Fruit fly (Drosophila melanogaster) whole organism, embryonic: ENCODE results near the gene gcm.

Experiments
- B-H2 ChIP-seq: fragments of 200-800 bp; sonication (Bioruptor generic); optimal IDR thresholded peaks from 2 replicates; lab custom pipeline; 2018; ENCODE audit warnings: missing biosample characterization, mild to moderate bottlenecking, missing genetic modification characterization
- CG10979 ChIP-seq: fragments of 200-800 bp; sonication (Bioruptor generic); optimal IDR thresholded peaks from 2 replicates; lab custom pipeline; 2018; ENCODE audit warnings: missing biosample characterization, mild to moderate bottlenecking, missing genetic modification characterization, moderate library complexity
- CG12744 ChIP-seq: fragments of 200-800 bp; sonication (Bioruptor generic); optimal IDR thresholded peaks from 2 replicates; lab custom pipeline; 2016; ENCODE audit warnings: missing biosample characterization, missing genetic modification characterization
- CG13296 ChIP-seq: fragments of 200-800 bp; sonication (Bioruptor generic); optimal IDR thresholded peaks from 3 replicates; lab custom pipeline; 2018; ENCODE audit warnings: missing biosample characterization, mild to moderate bottlenecking, missing genetic modification characterization
- CG13424 ChIP-seq: fragments of 200-800 bp; sonication (Bioruptor generic); optimal IDR thresholded peaks from 2 replicates; lab custom pipeline; 2019; ENCODE audit warnings: missing biosample characterization, mild to moderate bottlenecking, missing genetic modification characterization, moderate library complexity
- CG13624 ChIP-seq: fragments of 200-800 bp; sonication (Bioruptor generic); optimal IDR thresholded peaks from 2 replicates; lab custom pipeline; 2016; ENCODE audit warnings: missing biosample characterization, missing genetic modification characterization
- CG15479 ChIP-seq: fragments of 200-800 bp; sonication (Bioruptor generic); optimal IDR thresholded peaks from 3 replicates; lab custom pipeline; 2019; ENCODE audit warnings: missing biosample characterization, mild to moderate bottlenecking, missing genetic modification characterization, moderate library complexity
- CG15601 ChIP-seq: fragments of 200-800 bp; sonication (Bioruptor generic); optimal IDR thresholded peaks from 3 replicates; lab custom pipeline; 2019; ENCODE audit warnings: missing biosample characterization, mild to moderate bottlenecking, missing genetic modification characterization, moderate library complexity
- CG1792 ChIP-seq: fragments of 200-800 bp; sonication (Bioruptor generic); optimal IDR thresholded peaks from 2 replicates; lab custom pipeline; 2016; ENCODE audit warnings: missing biosample characterization, missing genetic modification characterization
- CG2116 ChIP-seq: fragments of 200-800 bp; sonication (Bioruptor generic); optimal IDR thresholded peaks from 3 replicates; lab custom pipeline; 2018; ENCODE audit warnings: missing biosample characterization, mild to moderate bottlenecking, missing genetic modification characterization
- CG31441 ChIP-seq: fragments of 200-800 bp; sonication (Bioruptor generic); IDR thresholded peaks from 2 replicates; pipeline ENCODE4 v1.3.6; 2022; ENCODE audit warnings: missing biosample characterization, missing genetic modification characterization
- CG3163 ChIP-seq: fragments of 200-800 bp; sonication (Bioruptor generic); optimal IDR thresholded peaks from 3 replicates; lab custom pipeline; 2016; ENCODE audit warnings: missing biosample characterization, missing genetic modification characterization
- CG32532 ChIP-seq: fragments of 200-800 bp; sonication (Bioruptor generic); IDR thresholded peaks from 2 replicates; pipeline ENCODE4 v1.3.6; 2022; ENCODE audit warnings: missing biosample characterization, missing genetic modification characterization
- CG32772 ChIP-seq: fragments of 200-800 bp; sonication (Bioruptor generic); IDR thresholded peaks from 2 replicates; pipeline ENCODE4 v1.3.6; 2022; ENCODE audit warnings: missing biosample characterization, missing genetic modification characterization
- CG42726 ChIP-seq: fragments of 200-800 bp; sonication (Bioruptor generic); IDR thresholded peaks from 2 replicates; pipeline ENCODE4 v1.3.6; 2022; ENCODE audit warnings: missing biosample characterization, missing genetic modification characterization; ENCODE audit not compliant: partially characterized antibody
- CG4424 ChIP-seq: fragments of 200-800 bp; sonication (Bioruptor generic); optimal IDR thresholded peaks from 3 replicates; lab custom pipeline; 2016; ENCODE audit warnings: missing biosample characterization, missing genetic modification characterization
- CG5245 ChIP-seq: fragments of 200-800 bp; sonication (Bioruptor generic); optimal IDR thresholded peaks from 3 replicates; lab custom pipeline; 2016; ENCODE audit warnings: missing biosample characterization, missing genetic modification characterization
- CG6254 ChIP-seq: fragments of 200-800 bp; sonication (Bioruptor generic); optimal IDR thresholded peaks from 3 replicates; lab custom pipeline; 2017; ENCODE audit warnings: mild to moderate bottlenecking, missing biosample characterization, missing genetic modification reagents, missing genetic modification characterization
- CG7839 ChIP-seq: fragments of 200-800 bp; sonication (Bioruptor generic); optimal IDR thresholded peaks from 3 replicates; lab custom pipeline; 2018; ENCODE audit warnings: missing biosample characterization, mild to moderate bottlenecking, missing genetic modification characterization, moderate library complexity
- CG7928 ChIP-seq: fragments of 200-800 bp; sonication (Bioruptor generic); optimal IDR thresholded peaks from 2 replicates; lab custom pipeline; 2017; ENCODE audit warnings: missing biosample characterization, mild to moderate bottlenecking, missing genetic modification characterization
- CoRest ChIP-seq: fragments of 200-800 bp; sonication (Bioruptor generic); optimal IDR thresholded peaks from 3 replicates; lab custom pipeline; 2018; ENCODE audit warnings: missing biosample characterization, mild to moderate bottlenecking, missing genetic modification characterization, moderate library complexity
- Dip2 ChIP-seq: fragments of 200-800 bp; sonication (Bioruptor generic); IDR thresholded peaks from 2 replicates; pipeline ENCODE4 v1.3.6; 2022; ENCODE audit warnings: missing biosample characterization, missing genetic modification characterization
- Drgx ChIP-seq: fragments of 200-800 bp; sonication (Bioruptor generic); IDR thresholded peaks from 2 replicates; pipeline ENCODE4 v1.3.6; 2022; ENCODE audit warnings: missing biosample characterization, missing genetic modification characterization
- Elba2 ChIP-seq: fragments of 200-800 bp; sonication (Bioruptor generic); optimal IDR thresholded peaks from 3 replicates; lab custom pipeline; 2016; ENCODE audit warnings: missing biosample characterization, missing genetic modification characterization
- Ets97D ChIP-seq: fragments of 200-800 bp; sonication (Bioruptor generic); optimal IDR thresholded peaks from 3 replicates; lab custom pipeline; 2016; ENCODE audit warnings: missing biosample characterization, missing genetic modification characterization
- HmgD ChIP-seq: fragments of 200-800 bp; sonication (Bioruptor generic); optimal IDR thresholded peaks from 3 replicates; lab custom pipeline; 2016; ENCODE audit warnings: missing biosample characterization, missing genetic modification characterization
- HmgZ ChIP-seq: fragments of 200-800 bp; sonication (Bioruptor generic); optimal IDR thresholded peaks from 2 replicates; lab custom pipeline; 2018; ENCODE audit warnings: missing biosample characterization, mild to moderate bottlenecking, missing genetic modification characterization
- Hr3 ChIP-seq: fragments of 200-800 bp; sonication (Bioruptor generic); optimal IDR thresholded peaks from 3 replicates; lab custom pipeline; 2016; ENCODE audit warnings: missing biosample characterization, missing genetic modification characterization
- Med ChIP-seq: fragments of 200-800 bp; sonication (Bioruptor generic); peaks from one replicate; lab custom pipeline; 2016; ENCODE audit warnings: missing biosample characterization, missing genetic modification characterization, mild to moderate bottlenecking, inconsistent platforms, moderate library complexity
- NFAT ChIP-seq: fragments of 200-800 bp; sonication (Bioruptor generic); IDR thresholded peaks from 2 replicates; pipeline ENCODE4 v1.3.6; 2022; ENCODE audit warnings: missing biosample characterization, missing genetic modification characterization
- Nf-YB ChIP-seq: fragments of 200-800 bp; sonication (Bioruptor generic); optimal IDR thresholded peaks from 3 replicates; lab custom pipeline; 2019; ENCODE audit warnings: missing biosample characterization, mild to moderate bottlenecking, missing genetic modification characterization, moderate library complexity
- Scr ChIP-seq: fragments of 200-800 bp; sonication (Bioruptor generic); IDR thresholded peaks from 2 replicates; pipeline ENCODE4 v1.3.6; 2022; ENCODE audit warnings: missing biosample characterization, missing genetic modification characterization; ENCODE audit not compliant: partially characterized antibody
- Trl ChIP-seq, 3 experiments: fragments of >200 bp in 2 of 3; fragments of 200-800 bp in 1 of 3; sonication (Bioruptor generic) in 1 of 3; optimal IDR thresholded peaks; 2 replicates in 1 of 3; 3 replicates in 2 of 3; lab custom pipeline; 2016 to 2017; ENCODE audit warnings: missing biosample characterization in 1 of 3, missing genetic modification characterization in 1 of 3
- Xbp1 ChIP-seq: fragments of 200-800 bp; sonication (Bioruptor generic); optimal IDR thresholded peaks from 3 replicates; lab custom pipeline; 2016; ENCODE audit warnings: missing biosample characterization, mild to moderate bottlenecking, missing genetic modification characterization
- emc ChIP-seq: fragments of 200-800 bp; sonication (Bioruptor generic); optimal IDR thresholded peaks from 2 replicates; lab custom pipeline; 2016; ENCODE audit warnings: missing biosample characterization, missing genetic modification characterization
- ems ChIP-seq: fragments of 200-800 bp; sonication (Bioruptor generic); optimal IDR thresholded peaks from 3 replicates; lab custom pipeline; 2016; ENCODE audit warnings: missing biosample characterization, missing genetic modification characterization
- en ChIP-seq: fragments of 200-800 bp; sonication (Bioruptor generic); optimal IDR thresholded peaks from 2 replicates; lab custom pipeline; 2016; ENCODE audit warnings: missing biosample characterization, missing genetic modification characterization
- fu2 ChIP-seq: fragments of 200-800 bp; sonication (Bioruptor generic); optimal IDR thresholded peaks from 2 replicates; lab custom pipeline; 2016; ENCODE audit warnings: missing biosample characterization, missing genetic modification characterization
- gfzf ChIP-seq: fragments of 200-800 bp; sonication (Bioruptor generic); optimal IDR thresholded peaks from 2 replicates; lab custom pipeline; 2016; ENCODE audit warnings: missing biosample characterization, mild to moderate bottlenecking, missing genetic modification characterization, moderate library complexity
- ind ChIP-seq: fragments of 200-800 bp; sonication (Bioruptor generic); optimal IDR thresholded peaks from 3 replicates; lab custom pipeline; 2016; ENCODE audit warnings: missing biosample characterization, missing genetic modification characterization
- insv ChIP-seq, 2 experiments: fragments of 200-800 bp; sonication (Bioruptor generic); optimal IDR thresholded peaks; 3 replicates each; lab custom pipeline; 2016 to 2018; ENCODE audit warnings: missing biosample characterization in 2 of 2, missing genetic modification characterization in 2 of 2
- jumu ChIP-seq: fragments of 200-800 bp; sonication (Bioruptor generic); optimal IDR thresholded peaks from 3 replicates; lab custom pipeline; 2016; ENCODE audit warnings: missing biosample characterization, missing genetic modification characterization
- knrl ChIP-seq: fragments of 200-800 bp; sonication (Bioruptor generic); IDR thresholded peaks from 3 replicates; pipeline ENCODE4 v1.3.6; 2022; ENCODE audit warnings: missing biosample characterization, missing genetic modification characterization; ENCODE audit not compliant: partially characterized antibody
- luna ChIP-seq: fragments of 200-800 bp; sonication (Bioruptor generic); optimal IDR thresholded peaks from 2 replicates; lab custom pipeline; 2016; ENCODE audit warnings: missing biosample characterization, missing genetic modification characterization
- nerfin-1 ChIP-seq: fragments of 200-800 bp; sonication (Bioruptor generic); optimal IDR thresholded peaks from 3 replicates; lab custom pipeline; 2019; ENCODE audit warnings: missing biosample characterization, mild to moderate bottlenecking, missing genetic modification characterization, moderate library complexity
- salm ChIP-seq: fragments of 200-800 bp; sonication (Bioruptor generic); optimal IDR thresholded peaks from 2 replicates; lab custom pipeline; 2018; ENCODE audit warnings: missing biosample characterization, mild to moderate bottlenecking, missing genetic modification characterization
- sim ChIP-seq: fragments of 200-800 bp; sonication (Bioruptor generic); IDR thresholded peaks from 2 replicates; pipeline ENCODE4 v1.3.6; 2022; ENCODE audit warnings: missing biosample characterization, missing genetic modification characterization
- sqz ChIP-seq: fragments of 200-800 bp; sonication (Bioruptor generic); optimal IDR thresholded peaks from 3 replicates; lab custom pipeline; 2018; ENCODE audit warnings: missing biosample characterization, mild to moderate bottlenecking, missing genetic modification characterization
- ssp ChIP-seq: fragments of 200-800 bp; sonication (Bioruptor generic); IDR thresholded peaks from 2 replicates; pipeline ENCODE4 v1.3.6; 2022; ENCODE audit warnings: missing biosample characterization, missing genetic modification characterization

The gcm gene

dm6 chr2L:9576269-9576933 is 5.1 kb downstream of the gcm start, which contains the start of gene Mtpalpha (continued):
- peak; percentile 20 for TF ChIP-seq HmgD
- no peak for TF ChIP-seq CG1792
- TF ChIP-seq en (GFP tag; lab: Kevin White, UChicago): no peak
- TF ChIP-seq CG2116 (GFP tag; lab: Kevin White, UChicago): peak; percentile 22
- peak; percentile 31 for TF ChIP-seq Nf-YB (GFP tag; lab: Kevin White, UChicago)
- peak in 1 of 2 experiments; percentile 41 for TF ChIP-seq insv (GFP tag; optimal IDR thresholded peaks at IDR 0.05; lab: Kevin White, UChicago)
- 0 out of 2 replicates have a peak, but pooled peaks have one; percentile 31 for TF ChIP-seq CG32772 (GFP tag; lab: Robert Waterston, UW)
- peak; percentile 15 for TF ChIP-seq ind
- TF ChIP-seq CG4424 (GFP tag; lab: Kevin White, UChicago): no peak
- peak; percentile 67 for TF ChIP-seq Ets97D
- peak; percentile 75 for TF ChIP-seq Xbp1 (GFP tag; lab: Kevin White, UChicago)
- peak; percentile 90 for TF ChIP-seq Drgx (GFP tag; lab: Robert Waterston, UW)
- peak; percentile 16 for TF ChIP-seq nerfin-1 (tag; lab: Kevin White, UChicago)
- peak; percentile 93 for TF ChIP-seq gfzf (GFP tag; lab: Kevin White, UChicago)
- peak; percentile 49 for TF ChIP-seq CG7839 (tag; lab: Kevin White, UChicago)
- peak; percentile 1 for TF ChIP-seq CG3163 (GFP tag; lab: Kevin White, UChicago)
- TF ChIP-seq Hr3 (GFP tag; lab: Kevin White, UChicago): peak; percentile 43
- peak; percentile 55 for TF ChIP-seq HmgZ
- TF ChIP-seq Scr: no peak
- peak; percentile 71 for TF ChIP-seq CG32532 (GFP tag; lab: Robert Waterston, UW)
- TF ChIP-seq CG7928 (GFP tag; lab: Kevin White, UChicago): no peak
- TF ChIP-seq knrl (GFP tag; lab: Robert Waterston, UW): peak; percentile 44; the same call in 1 of the 3 replicates
- TF ChIP-seq salm (tag; lab: Kevin White, UChicago): peak; percentile 6
- TF ChIP-seq CG5245 (GFP tag; lab: Kevin White, UChicago): peak; percentile 50
- no peak for TF ChIP-seq emc (GFP tag; lab: Kevin White, UChicago)
- no peak for TF ChIP-seq luna
- TF ChIP-seq CG42726 (GFP tag; lab: Robert Waterston, UW): 0 out of 2 replicates have a peak, but pooled peaks have one; percentile 15
- peak; percentile 71 for TF ChIP-seq CG6254
- no peak for TF ChIP-seq CG15479 (GFP tag; lab: Kevin White, UChicago)
- peak; percentile 89 for TF ChIP-seq Med (GFP tag; lab: Kevin White, UChicago)
- TF ChIP-seq CG15601 (tag; lab: Kevin White, UChicago): peak; percentile 39
- peak; percentile 40 for TF ChIP-seq CG13296 (GFP tag; lab: Kevin White, UChicago)
- TF ChIP-seq CG13624: peak; percentile 36
- peak; percentile 38 for TF ChIP-seq CoRest (tag; lab: Kevin White, UChicago)
- peak; percentile 1 for TF ChIP-seq B-H2
- peak in 1 of 2 experiments; percentile 13 for TF ChIP-seq Trl (optimal IDR thresholded peaks at IDR 0.05; lab: Kevin White, UChicago)
- peak; percentile 27 for TF ChIP-seq Trl (GFP tag; optimal IDR thresholded peaks at IDR 0.05; lab: Kevin White, UChicago)
- TF ChIP-seq sim (GFP tag; lab: Robert Waterston, UW): peak; percentile 12; the same call in 1 of the 2 replicates
- peak; percentile 62; the same call in 1 of the 2 replicates for TF ChIP-seq NFAT
- TF ChIP-seq ems (GFP tag; lab: Kevin White, UChicago): peak; percentile 16
- peak; percentile 2 for TF ChIP-seq Elba2 (GFP tag; lab: Kevin White, UChicago)
- TF ChIP-seq ssp (GFP tag; lab: Robert Waterston, UW): peak; percentile 47
- TF ChIP-seq CG13424 (tag; lab: Kevin White, UChicago): peak; percentile 48
- TF ChIP-seq sqz (GFP tag; lab: Kevin White, UChicago): peak; percentile 72
- TF ChIP-seq Dip2: peak; percentile 98
- peak; percentile 100 for TF ChIP-seq CG10979
- TF ChIP-seq CG12744 (GFP tag; lab: Kevin White, UChicago): peak; percentile 27
- peak; percentile 18 for TF ChIP-seq jumu (GFP tag; lab: Kevin White, UChicago)
- TF ChIP-seq CG31441 (GFP tag; lab: Robert Waterston, UW): no peak
- no peak for TF ChIP-seq fu2 (GFP tag; lab: Kevin White, UChicago)
